Worm (Caenorhabditis elegans) whole organism, L4 larva: ENCODE measurements around the gene bus-18.

Experiments used
- aly-2 ChIP-seq: sonication (generic microtip); optimal IDR thresholded peaks from 2 replicates; lab custom pipeline; 2018; ENCODE audit warnings: missing biosample characterization, missing genetic modification characterization
- fos-1 ChIP-seq: fragments of 150-350 bp; optimal IDR thresholded peaks from 2 replicates; lab custom pipeline; 2014; ENCODE audit warnings: missing biosample characterization, missing genetic modification characterization
- lir-3 ChIP-seq: sonication (generic microtip); optimal IDR thresholded peaks from 2 replicates; lab custom pipeline; 2016; ENCODE audit warnings: mild to moderate bottlenecking, missing genetic modification characterization, missing compliant biosample characterization
- nhr-237 ChIP-seq: sonication (generic microtip); optimal IDR thresholded peaks from 2 replicates; lab custom pipeline; 2017; ENCODE audit warnings: missing biosample characterization, missing genetic modification characterization

DNA sequence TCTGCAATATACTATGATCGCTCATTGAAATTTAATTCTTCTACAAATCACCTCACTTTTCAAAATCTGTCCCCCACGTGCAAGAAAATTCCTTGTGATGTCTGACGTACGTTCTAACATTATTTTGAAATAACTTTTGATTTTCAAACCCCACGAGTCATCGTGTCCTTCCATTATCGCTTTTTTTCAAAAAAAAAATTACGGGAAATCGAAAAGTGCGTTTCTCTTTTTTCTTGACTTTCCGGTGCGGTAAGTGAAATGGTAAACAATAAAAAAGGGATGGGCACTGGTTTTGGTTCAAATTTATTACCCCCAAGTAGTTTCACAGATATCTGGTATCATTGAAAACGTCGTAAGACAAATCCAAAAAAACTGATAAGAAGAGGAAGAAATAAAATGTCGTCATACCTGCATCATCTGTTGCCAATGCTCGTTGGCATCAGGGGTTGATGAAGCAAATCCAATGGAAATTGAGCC lies 30.0 kb downstream of the bus-18 start:
- TF ChIP-seq aly-2 (tag; lab: Kevin White, UChicago) = no peak
- TF ChIP-seq nhr-237 (tag; lab: Kevin White, UChicago) = no peak
- no peak for TF ChIP-seq lir-3 (tag; lab: Kevin White, UChicago)
- TF ChIP-seq fos-1 (tag; lab: Kevin White, UChicago) = no peak
